Worm (Caenorhabditis elegans): ENCODE measurements around the gene R09E10.5.

DNA sequence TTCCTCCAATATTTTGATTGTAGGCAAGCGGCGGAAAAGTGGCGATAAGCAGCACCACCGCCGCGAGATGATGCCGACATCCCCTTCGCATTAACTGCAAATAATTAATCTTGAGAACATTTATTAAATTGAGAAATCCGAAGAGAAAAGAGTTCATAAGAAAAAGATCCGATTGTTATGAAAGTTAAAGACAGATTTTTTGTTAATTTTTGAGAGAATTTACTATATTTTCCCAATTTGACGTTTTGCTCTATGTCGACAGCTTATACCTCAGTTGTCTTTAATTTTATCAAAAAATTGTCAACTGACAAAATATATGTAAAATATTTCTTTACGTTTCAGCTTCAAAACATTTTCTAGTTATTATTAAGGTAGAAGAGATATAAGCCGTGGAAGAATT lies at the start of gene R09E10.5:
- TF ChIP-seq nhr-11 (tag; optimal IDR thresholded peaks at IDR 0.05) (no peak), skn-1 (tag; optimal IDR thresholded peaks at IDR 0.05) (no peak), nhr-28 (tag; optimal IDR thresholded peaks at IDR 0.05) (no peak), fkh-10 (GFP tag; optimal IDR thresholded peaks at IDR 0.05) (no peak), nhr-76 (tag; optimal IDR thresholded peaks at IDR 0.05) (no peak), sea-2 (GFP tag; optimal IDR thresholded peaks at IDR 0.05) (no peak)

All from whole organism, L3 larva.